Fruit fly (Drosophila melanogaster) whole organism, embryonic: Measurements from ENCODE around the gene gry.
A peak's percentile ranks its signal among the peaks of the same experiment; 100 is the strongest.

ENCODE experiments used
- Bteb2 ChIP-seq: fragments of 200-800 bp; sonication (Bioruptor generic); optimal IDR thresholded peaks from 2 replicates; lab custom pipeline; 2016; ENCODE audit warnings: missing biosample characterization, missing genetic modification characterization
- CG10979 ChIP-seq: fragments of 200-800 bp; sonication (Bioruptor generic); optimal IDR thresholded peaks from 2 replicates; lab custom pipeline; 2018; ENCODE audit warnings: missing biosample characterization, mild to moderate bottlenecking, missing genetic modification characterization, moderate library complexity
- CG11398 ChIP-seq: fragments of 200-800 bp; sonication (Bioruptor generic); optimal IDR thresholded peaks from 2 replicates; lab custom pipeline; 2016; ENCODE audit warnings: missing biosample characterization, missing genetic modification characterization
- CG1602 ChIP-seq: fragments of 200-800 bp; sonication (Bioruptor generic); optimal IDR thresholded peaks from 3 replicates; lab custom pipeline; 2016; ENCODE audit warnings: missing biosample characterization, missing genetic modification characterization
- CG16815 ChIP-seq: fragments of 200-800 bp; sonication (Bioruptor generic); optimal IDR thresholded peaks from 3 replicates; lab custom pipeline; 2017; ENCODE audit warnings: missing biosample characterization, mild to moderate bottlenecking, missing genetic modification characterization
- CG18599 ChIP-seq: fragments of 200-800 bp; sonication (Bioruptor generic); optimal IDR thresholded peaks from 3 replicates; lab custom pipeline; 2017; ENCODE audit warnings: missing biosample characterization, missing genetic modification characterization, mild to moderate bottlenecking, moderate library complexity, missing genetic modification reagents
- CG2120 ChIP-seq: fragments of 200-800 bp; sonication (Bioruptor generic); optimal IDR thresholded peaks from 3 replicates; lab custom pipeline; 2016; ENCODE audit warnings: missing biosample characterization, missing genetic modification characterization
- CG30020 ChIP-seq: fragments of 200-800 bp; optimal IDR thresholded peaks from 2 replicates; lab custom pipeline; 2019; ENCODE audit warnings: missing biosample characterization, mild to moderate bottlenecking, missing genetic modification characterization, moderate library complexity
- CG30403 ChIP-seq: fragments of 200-800 bp; sonication (Bioruptor generic); optimal IDR thresholded peaks from 3 replicates; lab custom pipeline; 2016; ENCODE audit warnings: missing biosample characterization, missing genetic modification characterization
- CG32532 ChIP-seq: fragments of 200-800 bp; sonication (Bioruptor generic); IDR thresholded peaks from 2 replicates; pipeline ENCODE4 v1.3.6; 2022; ENCODE audit warnings: missing biosample characterization, missing genetic modification characterization
- CG4424 ChIP-seq: fragments of 200-800 bp; sonication (Bioruptor generic); optimal IDR thresholded peaks from 3 replicates; lab custom pipeline; 2016; ENCODE audit warnings: missing biosample characterization, missing genetic modification characterization
- CG4707 ChIP-seq: fragments of 200-800 bp; sonication (Bioruptor generic); optimal IDR thresholded peaks from 2 replicates; lab custom pipeline; 2018; ENCODE audit warnings: missing biosample characterization, mild to moderate bottlenecking, missing genetic modification characterization, moderate library complexity
- CG5953 ChIP-seq: fragments of 200-800 bp; sonication (Bioruptor generic); IDR thresholded peaks from 2 replicates; pipeline ENCODE4 v1.3.6; 2022; ENCODE audit warnings: missing biosample characterization, missing genetic modification characterization
- CG6765 ChIP-seq: fragments of 200-800 bp; sonication (Bioruptor generic); optimal IDR thresholded peaks from 3 replicates; lab custom pipeline; 2017; ENCODE audit warnings: missing biosample characterization, mild to moderate bottlenecking, missing genetic modification characterization
- CG6791 ChIP-seq: fragments of 200-800 bp; sonication (Bioruptor generic); IDR thresholded peaks from 3 replicates; pipeline ENCODE4 v1.3.6; 2022; ENCODE audit warnings: missing biosample characterization, missing genetic modification characterization; ENCODE audit not compliant: partially characterized antibody
- CG7963 ChIP-seq: fragments of 200-800 bp; sonication (Bioruptor generic); IDR thresholded peaks from 3 replicates; pipeline ENCODE4 v1.3.6; 2022; ENCODE audit warnings: missing biosample characterization, missing genetic modification characterization; ENCODE audit not compliant: partially characterized antibody
- CG8290 ChIP-seq, 3 experiments: fragments of 200-800 bp; sonication (Bioruptor generic); optimal IDR thresholded peaks; 2 replicates each; lab custom pipeline; 2016 to 2019; ENCODE audit warnings: missing biosample characterization in 3 of 3, missing genetic modification characterization in 3 of 3, mild to moderate bottlenecking in 2 of 3, moderate library complexity in 1 of 3
- CG8478 ChIP-seq: fragments of >200 bp; optimal IDR thresholded peaks from 2 replicates; lab custom pipeline; 2018
- D ChIP-seq, 2 experiments: fragments of 200-800 bp in 1 of 2; fragments of >200 bp in 1 of 2; sonication (Bioruptor generic) in 1 of 2; optimal IDR thresholded peaks; 2 replicates in 1 of 2; 3 replicates in 1 of 2; lab custom pipeline; 2017; ENCODE audit warnings: mild to moderate bottlenecking in 1 of 2, missing biosample characterization in 1 of 2, missing genetic modification characterization in 1 of 2, missing genetic modification reagents in 1 of 2
- Ets97D ChIP-seq: fragments of 200-800 bp; sonication (Bioruptor generic); optimal IDR thresholded peaks from 3 replicates; lab custom pipeline; 2016; ENCODE audit warnings: missing biosample characterization, missing genetic modification characterization
- Hr51 ChIP-seq, 2 experiments: fragments of 200-800 bp; sonication (Bioruptor generic); optimal IDR thresholded peaks; 2 replicates in 1 of 2; 3 replicates in 1 of 2; lab custom pipeline; 2016 to 2018; ENCODE audit warnings: missing biosample characterization in 2 of 2, missing genetic modification characterization in 2 of 2, mild to moderate bottlenecking in 1 of 2, moderate library complexity in 1 of 2
- MBD-R2 ChIP-seq: fragments of 200-800 bp; sonication (Bioruptor generic); IDR thresholded peaks from 2 replicates; pipeline ENCODE4 v1.3.6; 2022; ENCODE audit warnings: missing biosample characterization, missing genetic modification characterization
- MESR4 ChIP-seq: fragments of 200-800 bp; sonication (Bioruptor generic); optimal IDR thresholded peaks from 2 replicates; lab custom pipeline; 2018; ENCODE audit warnings: missing biosample characterization, mild to moderate bottlenecking, missing genetic modification characterization, moderate library complexity
- Mes4 ChIP-seq: fragments of 200-800 bp; sonication (Bioruptor generic); optimal IDR thresholded peaks from 2 replicates; lab custom pipeline; 2016; ENCODE audit warnings: missing biosample characterization, missing genetic modification characterization
- Myb ChIP-seq: fragments of 200-800 bp; sonication (Bioruptor generic); optimal IDR thresholded peaks from 2 replicates; lab custom pipeline; 2016; ENCODE audit warnings: missing biosample characterization, missing genetic modification characterization
- Pdp1 ChIP-seq, 2 experiments: fragments of 200-800 bp; sonication (Bioruptor generic); optimal IDR thresholded peaks; 3 replicates each; lab custom pipeline; 2016; ENCODE audit warnings: missing biosample characterization in 2 of 2, missing genetic modification characterization in 2 of 2, mild to moderate bottlenecking in 1 of 2, moderate library complexity in 1 of 2
- Scr ChIP-seq: fragments of 200-800 bp; sonication (Bioruptor generic); IDR thresholded peaks from 2 replicates; pipeline ENCODE4 v1.3.6; 2022; ENCODE audit warnings: missing biosample characterization, missing genetic modification characterization; ENCODE audit not compliant: partially characterized antibody
- Sin3A ChIP-seq: fragments of >200 bp; optimal IDR thresholded peaks from 2 replicates; lab custom pipeline; 2018
- Spps ChIP-seq: fragments of 200-800 bp; sonication (Bioruptor generic); optimal IDR thresholded peaks from 2 replicates; lab custom pipeline; 2018; ENCODE audit warnings: missing biosample characterization, mild to moderate bottlenecking, missing genetic modification characterization
- Ssrp ChIP-seq: fragments of 200-800 bp; sonication (Bioruptor generic); optimal IDR thresholded peaks from 2 replicates; lab custom pipeline; 2018; ENCODE audit warnings: missing biosample characterization, mild to moderate bottlenecking, missing genetic modification characterization, moderate library complexity
- Xbp1 ChIP-seq: fragments of 200-800 bp; sonication (Bioruptor generic); optimal IDR thresholded peaks from 3 replicates; lab custom pipeline; 2016; ENCODE audit warnings: missing biosample characterization, mild to moderate bottlenecking, missing genetic modification characterization
- al ChIP-seq: fragments of 200-800 bp; sonication (Bioruptor generic); IDR thresholded peaks from 2 replicates; pipeline ENCODE4 v1.3.6; 2022; ENCODE audit warnings: missing biosample characterization, missing genetic modification characterization
- aop ChIP-seq: fragments of 200-800 bp; sonication (Bioruptor generic); IDR thresholded peaks from 2 replicates; pipeline ENCODE4 v1.3.6; 2022; ENCODE audit warnings: missing biosample characterization, missing genetic modification characterization
- cg ChIP-seq: fragments of 200-800 bp; sonication (Bioruptor generic); optimal IDR thresholded peaks from 3 replicates; lab custom pipeline; 2019; ENCODE audit warnings: missing biosample characterization, mild to moderate bottlenecking, missing genetic modification characterization, moderate library complexity
- dati ChIP-seq: fragments of 200-800 bp; sonication (Bioruptor generic); IDR thresholded peaks from 2 replicates; pipeline ENCODE4 v1.3.6; 2022; ENCODE audit warnings: missing biosample characterization, missing genetic modification characterization
- dm ChIP-seq: fragments of 200-800 bp; sonication (Bioruptor generic); optimal IDR thresholded peaks from 3 replicates; lab custom pipeline; 2016; ENCODE audit warnings: missing biosample characterization, missing genetic modification characterization
- dpn ChIP-seq, 2 experiments: fragments of 200-800 bp; sonication (Bioruptor generic); optimal IDR thresholded peaks; 3 replicates each; lab custom pipeline; 2016; ENCODE audit warnings: missing biosample characterization in 2 of 2, missing genetic modification characterization in 2 of 2
- gem ChIP-seq: fragments of 200-800 bp; sonication (Bioruptor generic); optimal IDR thresholded peaks from 2 replicates; lab custom pipeline; 2019; ENCODE audit warnings: missing biosample characterization, mild to moderate bottlenecking, missing genetic modification characterization, moderate library complexity
- h ChIP-seq: fragments of >200 bp; optimal IDR thresholded peaks from 2 replicates; lab custom pipeline; 2017
- hbn ChIP-seq: fragments of 200-800 bp; sonication (Bioruptor generic); IDR thresholded peaks from 2 replicates; pipeline ENCODE4 v1.3.6; 2022; ENCODE audit warnings: missing biosample characterization, missing genetic modification characterization; ENCODE audit not compliant: partially characterized antibody
- lilli ChIP-seq: fragments of 200-800 bp; sonication (Bioruptor generic); optimal IDR thresholded peaks from 3 replicates; lab custom pipeline; 2016; ENCODE audit warnings: missing biosample characterization, missing genetic modification characterization
- lola ChIP-seq, 3 experiments: fragments of >200 bp in 2 of 3; fragments of 200-800 bp in 1 of 3; sonication (Bioruptor generic) in 1 of 3; optimal IDR thresholded peaks; 2 replicates each; lab custom pipeline; 2017 to 2019; ENCODE audit warnings: missing biosample characterization in 3 of 3, missing genetic modification characterization in 3 of 3, mild to moderate bottlenecking in 1 of 3, moderate library complexity in 1 of 3
- maf-S ChIP-seq: fragments of 200-800 bp; sonication (Bioruptor generic); optimal IDR thresholded peaks from 2 replicates; lab custom pipeline; 2016; ENCODE audit warnings: missing biosample characterization, missing genetic modification characterization
- peb ChIP-seq: fragments of 200-800 bp; sonication (Bioruptor generic); IDR thresholded peaks from 2 replicates; pipeline ENCODE4 v1.3.6; 2022; ENCODE audit warnings: missing biosample characterization, missing genetic modification characterization
- pfk ChIP-seq: fragments of 200-800 bp; sonication (Bioruptor generic); optimal IDR thresholded peaks from 2 replicates; lab custom pipeline; 2018; ENCODE audit warnings: missing biosample characterization, mild to moderate bottlenecking, missing genetic modification characterization, moderate library complexity
- row ChIP-seq: fragments of 200-800 bp; sonication (Bioruptor generic); IDR thresholded peaks from 3 replicates; pipeline ENCODE4 v1.3.6; 2022; ENCODE audit warnings: missing biosample characterization, missing genetic modification characterization
- slp2 ChIP-seq: fragments of 200-800 bp; sonication (Bioruptor generic); optimal IDR thresholded peaks from 2 replicates; lab custom pipeline; 2016; ENCODE audit warnings: missing biosample characterization, missing genetic modification characterization
- sna ChIP-seq: fragments of 200-800 bp; sonication (Bioruptor generic); IDR thresholded peaks from 2 replicates; pipeline ENCODE4 v1.3.6; 2022; ENCODE audit warnings: missing biosample characterization, missing genetic modification characterization; ENCODE audit not compliant: partially characterized antibody
- sqz ChIP-seq: fragments of 200-800 bp; sonication (Bioruptor generic); optimal IDR thresholded peaks from 3 replicates; lab custom pipeline; 2018; ENCODE audit warnings: missing biosample characterization, mild to moderate bottlenecking, missing genetic modification characterization
- twi ChIP-seq: fragments of 200-800 bp; optimal IDR thresholded peaks from 2 replicates; lab custom pipeline; 2019; ENCODE audit warnings: missing biosample characterization, mild to moderate bottlenecking, missing genetic modification characterization, moderate library complexity

The gry gene

dm6 chr3L:3164951-3165350 lies 33.9 kb upstream of the gry start, which contains the start of gene CG32280 (continued):
- TF ChIP-seq row (GFP tag; lab: Robert Waterston, UW) (peak; percentile 62), slp2 (peak; percentile 24), Pdp1 (GFP tag; optimal IDR thresholded peaks at IDR 0.05; lab: Kevin White, UChicago) (peak in 1 of 2 experiments; percentile 49), twi (tag; lab: Kevin White, UChicago) (no peak), h (no peak), CG5953 (GFP tag; lab: Robert Waterston, UW) (no peak), D (optimal IDR thresholded peaks at IDR 0.05; lab: Kevin White, UChicago) (no peak), D (GFP tag; optimal IDR thresholded peaks at IDR 0.05; lab: Kevin White, UChicago) (no peak), CG6765 (peak; percentile 20), aop (GFP tag; lab: Robert Waterston, UW) (no peak), cg (GFP tag; lab: Kevin White, UChicago) (no peak), sqz (no peak), CG4707 (GFP tag; lab: Kevin White, UChicago) (no peak), CG1602 (no peak), dati (no peak), maf-S (GFP tag; lab: Kevin White, UChicago) (no peak), CG10979 (tag; lab: Kevin White, UChicago) (no peak), CG11398 (GFP tag; lab: Kevin White, UChicago) (peak; percentile 13), lola (GFP tag; optimal IDR thresholded peaks at IDR 0.05; lab: Kevin White, UChicago) (no peak), Spps (no peak), pfk (GFP tag; lab: Kevin White, UChicago) (peak; percentile 69), Myb (peak; percentile 82), dpn (GFP tag; optimal IDR thresholded peaks at IDR 0.05; lab: Kevin White, UChicago) (peak; percentile 13 to 38), CG18599 (GFP tag; lab: Kevin White, UChicago) (no peak), CG30020 (tag; lab: Kevin White, UChicago) (peak; percentile 31), CG7963 (GFP tag; lab: Robert Waterston, UW) (peak; percentile 66; the same call in 2 of the 3 replicates), Xbp1 (GFP tag; lab: Kevin White, UChicago) (peak; percentile 13), Ets97D (peak; percentile 38), Scr (GFP tag; lab: Robert Waterston, UW) (peak; percentile 84), Mes4 (GFP tag; lab: Kevin White, UChicago) (no peak), hbn (peak; percentile 91), gem (no peak), sna (GFP tag; lab: Robert Waterston, UW) (peak; percentile 81), CG6791 (GFP tag; lab: Robert Waterston, UW) (peak; percentile 89), MESR4 (GFP tag; lab: Kevin White, UChicago) (peak; percentile 84), CG16815 (GFP tag; lab: Kevin White, UChicago) (no peak), dm (GFP tag; lab: Kevin White, UChicago) (peak; percentile 26), CG30403 (GFP tag; lab: Kevin White, UChicago) (peak; percentile 6), Hr51 (GFP tag; optimal IDR thresholded peaks at IDR 0.05; lab: Kevin White, UChicago) (no peak), CG32532 (GFP tag; lab: Robert Waterston, UW) (peak; percentile 32; the same call in 1 of the 2 replicates), CG8478 (lab: Kevin White, UChicago) (no peak), Sin3A (lab: Kevin White, UChicago) (peak; percentile 41), Bteb2 (peak; percentile 5), al (no peak), CG2120 (peak; percentile 51), Ssrp (tag; lab: Kevin White, UChicago) (no peak), MBD-R2 (GFP tag; lab: Robert Waterston, UW) (peak; percentile 82), CG8290 (GFP tag; optimal IDR thresholded peaks at IDR 0.05; lab: Kevin White, UChicago) (peak; percentile 19), CG8290 (tag; optimal IDR thresholded peaks at IDR 0.05; lab: Kevin White, UChicago) (no peak), CG4424 (GFP tag; lab: Kevin White, UChicago) (peak; percentile 6), peb (GFP tag; lab: Robert Waterston, UW) (no peak), lilli (peak; percentile 48)
